Worm (Caenorhabditis elegans): Measurements from ENCODE around the gene Y49F6B.12.

Y49F6B.12 gene

ce11 chrII:3439244-3439698 is 32.9 kb downstream of the Y49F6B.12 start:
- TF ChIP-seq dao-5 (tag; optimal IDR thresholded peaks at IDR 0.05) (peak; percentile 73), him-1 (tag; optimal IDR thresholded peaks at IDR 0.05) (no peak)

- TF ChIP-seq him-1 (tag; optimal IDR thresholded peaks at IDR 0.05): no peak
- no peak for TF ChIP-seq dao-5 (tag; optimal IDR thresholded peaks at IDR 0.05)
These were observed 33.9 kb downstream of the Y49F6B.12 start for ce11 chrII:3438280-3438679.

DNA sequence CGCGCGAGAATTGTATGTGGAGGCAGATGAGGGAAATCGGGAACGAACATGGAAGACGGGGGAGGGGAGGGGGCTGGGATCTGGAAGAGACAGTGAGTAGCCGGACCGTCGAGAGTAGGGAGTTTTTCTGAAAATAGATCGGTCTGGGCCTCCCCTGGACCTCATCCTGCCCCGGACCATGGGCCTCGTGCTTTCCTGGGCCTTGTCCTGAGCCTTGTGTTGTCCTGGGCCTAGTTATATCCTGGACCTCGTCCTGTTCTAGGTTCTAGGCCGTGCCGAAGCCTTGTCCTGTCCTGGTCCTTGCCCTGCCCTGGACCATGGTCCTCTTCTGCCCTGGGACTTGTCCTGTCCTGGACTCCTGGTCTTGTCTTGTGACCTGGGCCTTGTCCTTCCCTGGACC is 34.8 kb downstream of the Y49F6B.12 start:
- TF ChIP-seq dao-5 (tag; optimal IDR thresholded peaks at IDR 0.05): no peak
- TF ChIP-seq W03F9.2 (tag; optimal IDR thresholded peaks at IDR 0.05): no peak
- TF ChIP-seq him-1 (tag; optimal IDR thresholded peaks at IDR 0.05): no peak

DNA sequence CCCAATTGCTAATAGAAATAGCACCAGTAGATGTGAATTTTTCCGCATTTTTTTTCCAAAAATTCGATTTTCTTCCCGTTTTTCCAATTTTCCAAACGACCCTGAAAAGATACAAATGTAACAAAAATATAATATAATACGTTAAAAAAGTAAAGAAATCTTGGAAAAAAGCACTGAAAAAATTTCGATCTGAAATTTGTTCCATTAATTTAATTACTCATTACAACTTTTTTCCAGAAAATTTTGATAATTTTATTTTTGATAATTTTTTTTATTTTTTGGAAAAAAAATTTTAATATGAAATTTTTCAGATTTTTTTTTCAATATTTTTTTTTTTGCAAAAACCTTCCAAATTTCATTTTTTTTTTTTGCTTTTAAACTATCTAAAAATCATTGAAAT is 35.8 kb downstream of the Y49F6B.12 start, which contains the start of gene skpo-2:
Gene skpo-2 (minus strand): TSS at position 101 of the 400 bp plus-strand sequence.
- TF ChIP-seq dao-5 (tag; optimal IDR thresholded peaks at IDR 0.05): no peak

DNA sequence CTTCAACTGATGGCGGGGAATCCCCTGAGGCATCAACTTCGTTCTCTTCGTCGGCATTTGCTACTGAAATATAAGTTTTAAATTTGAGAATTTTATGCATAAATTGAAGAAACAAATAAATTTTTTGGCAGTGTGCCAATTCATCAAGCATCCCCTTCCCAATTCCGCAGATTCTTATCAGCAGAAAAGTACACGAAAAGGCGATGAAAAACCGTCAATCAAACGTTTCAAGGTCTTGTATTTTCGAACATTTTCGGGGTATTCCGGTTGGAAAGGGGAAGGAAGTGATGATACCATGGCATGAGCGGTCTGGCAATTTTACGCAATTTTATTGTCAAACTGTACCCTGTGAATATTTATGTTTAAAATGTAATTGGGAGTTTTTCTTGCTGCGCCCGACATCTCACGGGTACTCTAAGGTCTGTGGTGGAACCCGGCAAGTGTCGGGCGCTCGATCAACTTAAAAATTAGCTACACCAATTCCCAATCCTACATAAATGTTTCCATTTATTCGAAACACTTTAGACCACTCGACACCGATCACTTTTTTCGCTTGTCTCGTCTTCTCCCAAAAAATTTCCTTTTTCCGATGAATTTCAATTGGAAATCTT is 37.2 kb downstream of the Y49F6B.12 start:
- TF ChIP-seq W03F9.2 (tag; optimal IDR thresholded peaks at IDR 0.05): no peak

ce11 chrII:3429400-3429799 is 42.8 kb downstream of the Y49F6B.12 start, which contains the start of gene C16C8.18:
TSS of gene C16C8.18 (plus strand) at chrII:3429700.
- TF ChIP-seq him-1 (tag; optimal IDR thresholded peaks at IDR 0.05): no peak
- no peak for TF ChIP-seq dao-5 (tag; optimal IDR thresholded peaks at IDR 0.05)
- no peak for TF ChIP-seq W03F9.2 (tag; optimal IDR thresholded peaks at IDR 0.05)

- peak; percentile 84 for TF ChIP-seq him-1 (tag; optimal IDR thresholded peaks at IDR 0.05)
- no peak for TF ChIP-seq W03F9.2 (tag; optimal IDR thresholded peaks at IDR 0.05)
These were observed 44.0 kb downstream of the Y49F6B.12 start for ce11 chrII:3428158-3428704.

ce11 chrII:3425433-3425832 is 46.8 kb downstream of the Y49F6B.12 start, which contains the start of gene nep-11:
TSS of gene nep-11 (minus strand) at chrII:3425533.
- TF ChIP-seq him-1 (tag; optimal IDR thresholded peaks at IDR 0.05) (no peak), dao-5 (tag; optimal IDR thresholded peaks at IDR 0.05) (no peak)

ce11 chrII:3422938-3423337 is 49.3 kb downstream of the Y49F6B.12 start:
- no peak for TF ChIP-seq dao-5 (tag; optimal IDR thresholded peaks at IDR 0.05)
- no peak for TF ChIP-seq W03F9.2 (tag; optimal IDR thresholded peaks at IDR 0.05)
- no peak for TF ChIP-seq him-1 (tag; optimal IDR thresholded peaks at IDR 0.05)
